Worm (Caenorhabditis elegans) whole organism, mixed stage, embryonic: ENCODE measurements around the gene dpy-19.

ENCODE experiments used
- M03D4.4 ChIP-seq: sonication (generic microtip); optimal IDR thresholded peaks from 2 replicates; lab custom pipeline; 2017; ENCODE audit warnings: mild to moderate bottlenecking, missing genetic modification characterization, missing compliant biosample characterization
- bed-3 ChIP-seq: fragments of 200-800 bp; sonication (Bioruptor generic); optimal IDR thresholded peaks from 3 replicates; lab custom pipeline; 2018; ENCODE audit warnings: mild to moderate bottlenecking, missing genetic modification characterization, moderate library complexity, missing compliant biosample characterization
- blmp-1 ChIP-seq: fragments of 150-350 bp; optimal IDR thresholded peaks from 2 replicates; lab custom pipeline; 2014; ENCODE audit warnings: missing biosample characterization, missing genetic modification characterization
- ceh-39 ChIP-seq: fragments of 150-350 bp; optimal IDR thresholded peaks from 2 replicates; lab custom pipeline; 2014; ENCODE audit warnings: missing biosample characterization, missing genetic modification characterization
- ceh-43 ChIP-seq: fragments of 200-800 bp; sonication (Bioruptor generic); optimal IDR thresholded peaks from 2 replicates; lab custom pipeline; 2018; ENCODE audit warnings: mild to moderate bottlenecking, missing genetic modification characterization, moderate library complexity, missing compliant biosample characterization
- ceh-83 ChIP-seq: fragments of 200-800 bp; sonication (Bioruptor generic); optimal IDR thresholded peaks from 2 replicates; lab custom pipeline; 2018; ENCODE audit warnings: mild to moderate bottlenecking, missing genetic modification characterization, missing compliant biosample characterization
- ces-1 ChIP-seq: fragments of 150-350 bp; optimal IDR thresholded peaks from 2 replicates; lab custom pipeline; 2014; ENCODE audit warnings: missing biosample characterization, missing genetic modification reagents, missing genetic modification characterization
- cnd-1 ChIP-seq: fragments of 200-800 bp; sonication (Bioruptor generic); optimal IDR thresholded peaks from 2 replicates; lab custom pipeline; 2018; ENCODE audit warnings: mild to moderate bottlenecking, missing genetic modification characterization, missing compliant biosample characterization
- drap-1 ChIP-seq: fragments of 200-800 bp; sonication (Bioruptor generic); optimal IDR thresholded peaks from 3 replicates; lab custom pipeline; 2018; ENCODE audit warnings: mild to moderate bottlenecking, missing genetic modification characterization, missing compliant biosample characterization
- elt-1 ChIP-seq: sonication (generic microtip); optimal IDR thresholded peaks from 2 replicates; lab custom pipeline; 2017; ENCODE audit warnings: missing genetic modification characterization, mild to moderate bottlenecking, missing compliant biosample characterization, antibody characterized with exemption, moderate library complexity, borderline replicate concordance; ENCODE audit not compliant: insufficient read depth
- elt-3 ChIP-seq: fragments of 150-350 bp; optimal IDR thresholded peaks from 2 replicates; lab custom pipeline; 2014; ENCODE audit warnings: missing biosample characterization, missing genetic modification characterization
- flh-1 ChIP-seq: fragments of 200-800 bp; sonication (Bioruptor generic); optimal IDR thresholded peaks from 2 replicates; lab custom pipeline; 2018; ENCODE audit warnings: mild to moderate bottlenecking, missing genetic modification characterization, moderate library complexity, missing compliant biosample characterization
- ham-2 ChIP-seq: fragments of 200-800 bp; sonication (Bioruptor generic); optimal IDR thresholded peaks from 2 replicates; lab custom pipeline; 2018; ENCODE audit warnings: mild to moderate bottlenecking, missing genetic modification characterization, missing compliant biosample characterization
- hlh-1 ChIP-seq: fragments of 150-350 bp; optimal IDR thresholded peaks from 2 replicates; lab custom pipeline; 2014; ENCODE audit warnings: missing biosample characterization, missing genetic modification reagents, missing genetic modification characterization
- lin-13 ChIP-seq: fragments of 150-350 bp; optimal IDR thresholded peaks from 2 replicates; lab custom pipeline; 2014; ENCODE audit warnings: missing biosample characterization, missing genetic modification characterization
- lin-32 ChIP-seq: fragments of 200-800 bp; sonication (Bioruptor generic); optimal IDR thresholded peaks from 2 replicates; lab custom pipeline; 2018; ENCODE audit warnings: mild to moderate bottlenecking, missing genetic modification characterization, missing compliant biosample characterization
- lsy-2 ChIP-seq: fragments of 150-350 bp; optimal IDR thresholded peaks from 2 replicates; lab custom pipeline; 2014; ENCODE audit warnings: missing biosample characterization, missing genetic modification characterization
- mab-5 ChIP-seq: fragments of 150-350 bp; optimal IDR thresholded peaks from 2 replicates; lab custom pipeline; 2014; ENCODE audit warnings: missing biosample characterization, missing genetic modification characterization
- mep-1 ChIP-seq: fragments of 150-350 bp; optimal IDR thresholded peaks from 2 replicates; lab custom pipeline; 2017; ENCODE audit warnings: missing biosample characterization, missing genetic modification reagents, missing genetic modification characterization, inconsistent platforms
- mls-2 ChIP-seq: sonication (generic microtip); optimal IDR thresholded peaks from 2 replicates; lab custom pipeline; 2016; ENCODE audit warnings: mild to moderate bottlenecking, missing genetic modification characterization, moderate library complexity, missing compliant biosample characterization
- nhr-12 ChIP-seq: fragments of 150-350 bp; optimal IDR thresholded peaks from 2 replicates; lab custom pipeline; 2014; ENCODE audit warnings: missing biosample characterization, missing genetic modification characterization
- nhr-2 ChIP-seq: fragments of 150-350 bp; optimal IDR thresholded peaks from 2 replicates; lab custom pipeline; 2014; ENCODE audit warnings: missing biosample characterization, missing genetic modification characterization
- nhr-28 ChIP-seq: fragments of 150-350 bp; optimal IDR thresholded peaks from 2 replicates; lab custom pipeline; 2014; ENCODE audit warnings: missing biosample characterization, missing genetic modification characterization
- nhr-76 ChIP-seq: sonication (generic microtip); optimal IDR thresholded peaks from 2 replicates; lab custom pipeline; 2017; ENCODE audit warnings: missing biosample characterization, missing genetic modification characterization
- pha-4 ChIP-seq: fragments of 150-350 bp; optimal IDR thresholded peaks from 2 replicates; lab custom pipeline; 2018; ENCODE audit warnings: missing biosample characterization, missing genetic modification reagents, missing genetic modification characterization
- sem-2 ChIP-seq: fragments of 200-800 bp; sonication (Bioruptor generic); optimal IDR thresholded peaks from 2 replicates; lab custom pipeline; 2018; ENCODE audit warnings: mild to moderate bottlenecking, missing genetic modification characterization, missing compliant biosample characterization
- sptf-1 ChIP-seq: sonication (generic microtip); optimal IDR thresholded peaks from 2 replicates; lab custom pipeline; 2017; ENCODE audit warnings: mild to moderate bottlenecking, missing genetic modification characterization, moderate library complexity, missing compliant biosample characterization
- tbx-8 ChIP-seq: fragments of 200-800 bp; sonication (Bioruptor generic); optimal IDR thresholded peaks from 2 replicates; lab custom pipeline; 2018; ENCODE audit warnings: mild to moderate bottlenecking, missing genetic modification characterization, moderate library complexity, missing compliant biosample characterization
- unc-120 ChIP-seq: sonication (generic microtip); optimal IDR thresholded peaks from 2 replicates; lab custom pipeline; 2017; ENCODE audit warnings: missing genetic modification characterization, missing compliant biosample characterization; ENCODE audit not compliant: poor library complexity, severe bottlenecking
- unc-39 ChIP-seq: fragments of 150-350 bp; optimal IDR thresholded peaks from 2 replicates; lab custom pipeline; 2014; ENCODE audit warnings: missing biosample characterization, missing genetic modification characterization
- unc-62 ChIP-seq: fragments of 150-350 bp; optimal IDR thresholded peaks from 2 replicates; lab custom pipeline; 2014; ENCODE audit warnings: missing biosample characterization, missing genetic modification reagents, missing genetic modification characterization
- zip-8 ChIP-seq: fragments of 150-350 bp; optimal IDR thresholded peaks from 2 replicates; lab custom pipeline; 2014; ENCODE audit warnings: missing biosample characterization, missing genetic modification characterization
- ztf-11 ChIP-seq: fragments of 150-350 bp; optimal IDR thresholded peaks from 2 replicates; lab custom pipeline; 2014; ENCODE audit warnings: missing biosample characterization, missing genetic modification characterization

dpy-19 gene

ce11 chrIII:8689143-8689542 lies 21.9 kb upstream of the dpy-19 start:
- TF ChIP-seq nhr-2 (tag; lab: Kevin White, UChicago) (no peak), sptf-1 (tag; lab: Kevin White, UChicago) (no peak), drap-1 (GFP tag; lab: Kevin White, UChicago) (no peak), sem-2 (GFP tag; lab: Kevin White, UChicago) (no peak), elt-1 (tag; lab: Kevin White, UChicago) (no peak), mls-2 (tag; lab: Kevin White, UChicago) (no peak)

ce11 chrIII:8688438-8688946 lies 21.2 kb upstream of the dpy-19 start, which contains the start of gene hadb-1:
Gene hadb-1, minus strand, starts transcription at chrIII:8688488.
- TF ChIP-seq ceh-83, result no peak
- no peak for TF ChIP-seq unc-120 (tag; lab: Kevin White, UChicago)
- no peak for TF ChIP-seq M03D4.4
- no peak for TF ChIP-seq ces-1 (GFP tag; lab: Kevin White, UChicago)
- no peak for TF ChIP-seq ham-2
- no peak for TF ChIP-seq elt-3 (tag; lab: Kevin White, UChicago)
- TF ChIP-seq flh-1 (GFP tag; lab: Kevin White, UChicago), result no peak
- TF ChIP-seq lin-13 (tag; lab: Kevin White, UChicago), result no peak
- no peak for TF ChIP-seq nhr-28 (tag; lab: Kevin White, UChicago)

- TF ChIP-seq drap-1 (GFP tag; lab: Kevin White, UChicago) (no peak), ceh-39 (tag; lab: Kevin White, UChicago) (no peak), lin-13 (tag; lab: Kevin White, UChicago) (no peak), nhr-28 (tag; lab: Kevin White, UChicago) (no peak), elt-3 (tag; lab: Kevin White, UChicago) (no peak), elt-1 (tag; lab: Kevin White, UChicago) (no peak), M03D4.4 (no peak), cnd-1 (no peak), nhr-12 (tag; lab: Kevin White, UChicago) (no peak), sem-2 (GFP tag; lab: Kevin White, UChicago) (no peak), mep-1 (tag; lab: Kevin White, UChicago) (no peak), mls-2 (tag; lab: Kevin White, UChicago) (no peak), ces-1 (GFP tag; lab: Kevin White, UChicago) (no peak), pha-4 (no peak), sptf-1 (tag; lab: Kevin White, UChicago) (no peak), ztf-11 (tag; lab: Kevin White, UChicago) (no peak), zip-8 (tag; lab: Kevin White, UChicago) (no peak), bed-3 (GFP tag; lab: Kevin White, UChicago) (no peak)
Observed at ce11 chrIII:8685590-8686240, 18.4 kb upstream of the dpy-19 start.

DNA sequence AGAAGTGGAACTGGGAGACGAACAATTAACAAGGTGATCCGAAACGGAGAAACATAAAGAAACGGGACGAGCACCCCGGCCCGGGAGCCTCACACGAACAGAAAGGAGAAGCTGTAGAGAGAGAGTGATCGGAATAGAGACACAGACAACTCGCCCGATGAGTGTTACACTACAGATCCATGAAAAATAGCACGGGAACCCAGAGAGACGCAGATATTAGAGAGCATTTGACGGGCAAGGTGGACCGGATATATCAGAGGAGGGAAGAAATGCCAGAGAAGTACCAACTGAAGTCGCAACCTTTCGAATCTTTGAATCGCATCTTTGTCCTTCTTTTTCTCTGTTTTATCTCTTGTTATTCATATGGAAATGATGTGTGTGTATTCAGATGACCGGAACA lies 17.1 kb upstream of the dpy-19 start, which contains the start of gene anmt-1:
anmt-1 (plus strand) TSS at position 388 of the 400 bp plus-strand sequence.
- TF ChIP-seq unc-120 (tag; lab: Kevin White, UChicago), result peak; percentile 52
- TF ChIP-seq nhr-12 (tag; lab: Kevin White, UChicago), result no peak
- TF ChIP-seq hlh-1 (tag; lab: Kevin White, UChicago), result peak; percentile 61
- no peak for TF ChIP-seq nhr-76 (tag; lab: Kevin White, UChicago)
- TF ChIP-seq unc-62 (GFP tag; lab: Kevin White, UChicago), result peak; percentile 42

ce11 chrIII:8683679-8684263 lies 16.5 kb upstream of the dpy-19 start, which contains the start of gene fli-1:
Gene fli-1, minus strand, starts transcription at chrIII:8683736.
- TF ChIP-seq sptf-1 (tag; lab: Kevin White, UChicago), result peak; percentile 51
- TF ChIP-seq drap-1 (GFP tag; lab: Kevin White, UChicago), result no peak
- TF ChIP-seq ham-2, result no peak

ce11 chrIII:8678371-8678770 lies 11.1 kb upstream of the dpy-19 start:
- TF ChIP-seq lin-32 (GFP tag; lab: Kevin White, UChicago), result peak; percentile 95
- TF ChIP-seq mls-2 (tag; lab: Kevin White, UChicago), result peak; percentile 98
- TF ChIP-seq tbx-8 (GFP tag; lab: Kevin White, UChicago), result peak; percentile 89
- TF ChIP-seq mab-5 (tag; lab: Kevin White, UChicago), result no peak
- peak; percentile 98 for TF ChIP-seq sptf-1 (tag; lab: Kevin White, UChicago)
- TF ChIP-seq cnd-1, result peak; percentile 95
- peak; percentile 96 for TF ChIP-seq M03D4.4
- TF ChIP-seq ham-2, result peak; percentile 91
- peak; percentile 22 for TF ChIP-seq lin-13 (tag; lab: Kevin White, UChicago)
- peak; percentile 87 for TF ChIP-seq flh-1 (GFP tag; lab: Kevin White, UChicago)
- TF ChIP-seq pha-4, result peak; percentile 62
- no peak for TF ChIP-seq zip-8 (tag; lab: Kevin White, UChicago)
- TF ChIP-seq hlh-1 (tag; lab: Kevin White, UChicago), result peak; percentile 67
- TF ChIP-seq sem-2 (GFP tag; lab: Kevin White, UChicago), result peak; percentile 94
- TF ChIP-seq ceh-43 (GFP tag; lab: Kevin White, UChicago), result peak; percentile 93
- TF ChIP-seq lsy-2 (tag; lab: Kevin White, UChicago), result peak; percentile 66
- peak; percentile 33 for TF ChIP-seq unc-39 (tag; lab: Kevin White, UChicago)
- TF ChIP-seq nhr-12 (tag; lab: Kevin White, UChicago), result peak; percentile 22
- peak; percentile 43 for TF ChIP-seq unc-62 (GFP tag; lab: Kevin White, UChicago)
- peak; percentile 98 for TF ChIP-seq drap-1 (GFP tag; lab: Kevin White, UChicago)
- TF ChIP-seq nhr-76 (tag; lab: Kevin White, UChicago), result no peak
- TF ChIP-seq ces-1 (GFP tag; lab: Kevin White, UChicago), result peak; percentile 44
- peak; percentile 50 for TF ChIP-seq blmp-1 (tag; lab: Kevin White, UChicago)
- TF ChIP-seq nhr-28 (tag; lab: Kevin White, UChicago), result peak; percentile 79
